Worm (Caenorhabditis elegans): Measurements from ENCODE around the gene lon-2.

ce11 chrX:4782197-4782596 is 33.3 kb upstream of the lon-2 start, which contains the start of gene hum-10:
- TF ChIP-seq dox-1 (GFP tag; IDR thresholded peaks at IDR 0.05) (no peak), pbrm-1 (GFP tag; IDR thresholded peaks at IDR 0.05) (no peak), Y53F4B.3 (GFP tag; IDR thresholded peaks at IDR 0.05) (no peak), efl-1 (GFP tag; optimal IDR thresholded peaks at IDR 0.05) (no peak), unc-62 (GFP tag; optimal IDR thresholded peaks at IDR 0.05) (no peak), ztf-26 (tag; optimal IDR thresholded peaks at IDR 0.05) (no peak), lin-35 (GFP tag; optimal IDR thresholded peaks at IDR 0.05) (no peak)

Measured in whole organism, young adult.